Fruit fly (Drosophila melanogaster) whole organism, embryonic: ENCODE data around the gene CG12723.

ENCODE experiments used
- Ada2b ChIP-seq: fragments of 200-800 bp; sonication (Bioruptor generic); IDR thresholded peaks from 2 replicates; pipeline ENCODE4 v1.3.6; 2022; ENCODE audit warnings: missing biosample characterization, missing genetic modification characterization
- Antp ChIP-seq: fragments of 200-800 bp; sonication (Bioruptor generic); optimal IDR thresholded peaks from 3 replicates; lab custom pipeline; 2016; ENCODE audit warnings: missing biosample characterization, missing genetic modification characterization
- Asciz ChIP-seq: fragments of 200-800 bp; sonication (Bioruptor generic); optimal IDR thresholded peaks from 2 replicates; lab custom pipeline; 2017; ENCODE audit warnings: missing biosample characterization, mild to moderate bottlenecking, missing genetic modification characterization, missing genetic modification reagents
- CG12104 ChIP-seq: fragments of 200-800 bp; sonication (Bioruptor generic); optimal IDR thresholded peaks from 3 replicates; lab custom pipeline; 2016; ENCODE audit warnings: missing biosample characterization, missing genetic modification characterization
- CG14667 ChIP-seq: fragments of 200-800 bp; sonication (Bioruptor generic); IDR thresholded peaks from 2 replicates; pipeline ENCODE4 v1.3.6; 2022; ENCODE audit warnings: missing biosample characterization, missing genetic modification characterization
- CG17186 ChIP-seq: fragments of 200-800 bp; sonication (Bioruptor generic); optimal IDR thresholded peaks from 3 replicates; lab custom pipeline; 2017; ENCODE audit warnings: missing biosample characterization, missing genetic modification reagents, missing genetic modification characterization
- CG17912 ChIP-seq: fragments of 200-800 bp; sonication (Bioruptor generic); optimal IDR thresholded peaks from 2 replicates; lab custom pipeline; 2018; ENCODE audit warnings: missing biosample characterization, mild to moderate bottlenecking, missing genetic modification characterization
- CG2889 ChIP-seq: fragments of 200-800 bp; sonication (Bioruptor generic); IDR thresholded peaks from 3 replicates; pipeline ENCODE4 v1.3.6; 2022; ENCODE audit warnings: missing biosample characterization, missing genetic modification characterization
- CG32772 ChIP-seq: fragments of 200-800 bp; sonication (Bioruptor generic); IDR thresholded peaks from 2 replicates; pipeline ENCODE4 v1.3.6; 2022; ENCODE audit warnings: missing biosample characterization, missing genetic modification characterization
- CG4707 ChIP-seq: fragments of 200-800 bp; sonication (Bioruptor generic); optimal IDR thresholded peaks from 2 replicates; lab custom pipeline; 2018; ENCODE audit warnings: missing biosample characterization, mild to moderate bottlenecking, missing genetic modification characterization, moderate library complexity
- CG5245 ChIP-seq: fragments of 200-800 bp; sonication (Bioruptor generic); optimal IDR thresholded peaks from 3 replicates; lab custom pipeline; 2016; ENCODE audit warnings: missing biosample characterization, missing genetic modification characterization
- CG7556 ChIP-seq: fragments of 200-800 bp; sonication (Bioruptor generic); optimal IDR thresholded peaks from 2 replicates; lab custom pipeline; 2017; ENCODE audit warnings: missing biosample characterization, mild to moderate bottlenecking, missing genetic modification characterization
- CG8281 ChIP-seq: fragments of 200-800 bp; sonication (Bioruptor generic); optimal IDR thresholded peaks from 2 replicates; lab custom pipeline; 2018; ENCODE audit warnings: missing biosample characterization, mild to moderate bottlenecking, missing genetic modification characterization, moderate library complexity
- CG9215 ChIP-seq: fragments of 200-800 bp; sonication (Bioruptor generic); IDR thresholded peaks from 2 replicates; pipeline ENCODE4 v1.3.6; 2022; ENCODE audit warnings: missing biosample characterization, missing genetic modification characterization
- Dbx ChIP-seq: fragments of 200-800 bp; sonication (Bioruptor generic); IDR thresholded peaks from 3 replicates; pipeline ENCODE4 v1.3.6; 2022; ENCODE audit warnings: missing biosample characterization, missing genetic modification characterization
- Dref ChIP-seq: fragments of 200-800 bp; sonication (Bioruptor generic); IDR thresholded peaks from 2 replicates; pipeline ENCODE4 v1.3.6; 2022; ENCODE audit warnings: missing biosample characterization, missing genetic modification characterization
- Elba2 ChIP-seq: fragments of 200-800 bp; sonication (Bioruptor generic); optimal IDR thresholded peaks from 3 replicates; lab custom pipeline; 2016; ENCODE audit warnings: missing biosample characterization, missing genetic modification characterization
- HLH54F ChIP-seq: fragments of 200-800 bp; sonication (Bioruptor generic); optimal IDR thresholded peaks from 3 replicates; lab custom pipeline; 2016; ENCODE audit warnings: missing biosample characterization, missing genetic modification characterization
- HmgD ChIP-seq: fragments of 200-800 bp; sonication (Bioruptor generic); optimal IDR thresholded peaks from 3 replicates; lab custom pipeline; 2016; ENCODE audit warnings: missing biosample characterization, missing genetic modification characterization
- Hr51 ChIP-seq, 2 experiments: fragments of 200-800 bp; sonication (Bioruptor generic); optimal IDR thresholded peaks; 2 replicates in 1 of 2; 3 replicates in 1 of 2; lab custom pipeline; 2016 to 2018; ENCODE audit warnings: missing biosample characterization in 2 of 2, missing genetic modification characterization in 2 of 2, mild to moderate bottlenecking in 1 of 2, moderate library complexity in 1 of 2
- Nf-YB ChIP-seq: fragments of 200-800 bp; sonication (Bioruptor generic); optimal IDR thresholded peaks from 3 replicates; lab custom pipeline; 2019; ENCODE audit warnings: missing biosample characterization, mild to moderate bottlenecking, missing genetic modification characterization, moderate library complexity
- Sin3A ChIP-seq: fragments of >200 bp; optimal IDR thresholded peaks from 2 replicates; lab custom pipeline; 2018
- Six4 ChIP-seq: fragments of 200-800 bp; sonication (Bioruptor generic); optimal IDR thresholded peaks from 2 replicates; lab custom pipeline; 2016; ENCODE audit warnings: missing biosample characterization, missing genetic modification characterization
- Spps ChIP-seq: fragments of 200-800 bp; sonication (Bioruptor generic); optimal IDR thresholded peaks from 2 replicates; lab custom pipeline; 2018; ENCODE audit warnings: missing biosample characterization, mild to moderate bottlenecking, missing genetic modification characterization
- cato ChIP-seq: fragments of 200-800 bp; sonication (Bioruptor generic); optimal IDR thresholded peaks from 2 replicates; lab custom pipeline; 2016; ENCODE audit warnings: missing biosample characterization, missing genetic modification characterization, borderline replicate concordance
- chinmo ChIP-seq: fragments of 200-800 bp; sonication (Bioruptor generic); IDR thresholded peaks from 4 replicates; pipeline ENCODE4 v1.3.6; 2022; ENCODE audit warnings: missing biosample characterization, missing genetic modification characterization; ENCODE audit not compliant: partially characterized antibody
- chn ChIP-seq: fragments of 200-800 bp; sonication (Bioruptor generic); optimal IDR thresholded peaks from 2 replicates; lab custom pipeline; 2016; ENCODE audit warnings: missing biosample characterization, missing genetic modification characterization
- corto ChIP-seq: fragments of 200-800 bp; sonication (Bioruptor generic); optimal IDR thresholded peaks from 2 replicates; lab custom pipeline; 2016; ENCODE audit warnings: missing biosample characterization, mild to moderate bottlenecking, missing genetic modification characterization, moderate library complexity
- danr ChIP-seq: fragments of 200-800 bp; sonication (Bioruptor generic); IDR thresholded peaks from 2 replicates; pipeline ENCODE4 v1.3.6; 2022; ENCODE audit warnings: missing biosample characterization, missing genetic modification characterization
- disco-r ChIP-seq: fragments of 200-800 bp; sonication (Bioruptor generic); optimal IDR thresholded peaks from 2 replicates; lab custom pipeline; 2016; ENCODE audit warnings: missing biosample characterization, missing genetic modification characterization
- dm ChIP-seq: fragments of 200-800 bp; sonication (Bioruptor generic); optimal IDR thresholded peaks from 3 replicates; lab custom pipeline; 2016; ENCODE audit warnings: missing biosample characterization, missing genetic modification characterization
- fd102C ChIP-seq: fragments of 200-800 bp; sonication (Bioruptor generic); optimal IDR thresholded peaks from 2 replicates; lab custom pipeline; 2018; ENCODE audit warnings: missing biosample characterization, mild to moderate bottlenecking, missing genetic modification characterization, moderate library complexity
- fd3F ChIP-seq: fragments of 200-800 bp; sonication (Bioruptor generic); optimal IDR thresholded peaks from 2 replicates; lab custom pipeline; 2018; ENCODE audit warnings: missing biosample characterization, mild to moderate bottlenecking, missing genetic modification characterization, moderate library complexity
- gce ChIP-seq: fragments of 200-800 bp; sonication (Bioruptor generic); IDR thresholded peaks from 3 replicates; pipeline ENCODE4 v1.3.6; 2022; ENCODE audit warnings: missing biosample characterization, missing genetic modification characterization
- h ChIP-seq: fragments of >200 bp; optimal IDR thresholded peaks from 2 replicates; lab custom pipeline; 2017
- ken ChIP-seq: fragments of 200-800 bp; sonication (Bioruptor generic); IDR thresholded peaks from 3 replicates; pipeline ENCODE4 v1.3.6; 2022; ENCODE audit warnings: missing biosample characterization, missing genetic modification characterization
- lilli ChIP-seq: fragments of 200-800 bp; sonication (Bioruptor generic); optimal IDR thresholded peaks from 3 replicates; lab custom pipeline; 2016; ENCODE audit warnings: missing biosample characterization, missing genetic modification characterization
- lov ChIP-seq, 2 experiments: fragments of 200-800 bp in 1 of 2; fragments of >200 bp in 1 of 2; sonication (Bioruptor generic) in 1 of 2; IDR thresholded peaks in 1 of 2; optimal IDR thresholded peaks in 1 of 2; 2 replicates in 1 of 2; 3 replicates in 1 of 2; pipeline versions ENCODE4 v1.3.6 to Lab custom; 2017 to 2022; ENCODE audit warnings: missing biosample characterization in 1 of 2, missing genetic modification characterization in 1 of 2
- luna ChIP-seq: fragments of 200-800 bp; sonication (Bioruptor generic); optimal IDR thresholded peaks from 2 replicates; lab custom pipeline; 2016; ENCODE audit warnings: missing biosample characterization, missing genetic modification characterization
- maf-S ChIP-seq: fragments of 200-800 bp; sonication (Bioruptor generic); optimal IDR thresholded peaks from 2 replicates; lab custom pipeline; 2016; ENCODE audit warnings: missing biosample characterization, missing genetic modification characterization
- pfk ChIP-seq: fragments of 200-800 bp; sonication (Bioruptor generic); optimal IDR thresholded peaks from 2 replicates; lab custom pipeline; 2018; ENCODE audit warnings: missing biosample characterization, mild to moderate bottlenecking, missing genetic modification characterization, moderate library complexity
- pnt ChIP-seq: fragments of 200-800 bp; sonication (Bioruptor generic); optimal IDR thresholded peaks from 3 replicates; lab custom pipeline; 2016; ENCODE audit warnings: missing biosample characterization, missing genetic modification characterization
- seq ChIP-seq: fragments of 200-800 bp; sonication (Bioruptor generic); IDR thresholded peaks from 2 replicates; pipeline ENCODE4 v1.3.6; 2022; ENCODE audit warnings: missing biosample characterization, missing genetic modification characterization
- slbo ChIP-seq: fragments of 200-800 bp; sonication (Bioruptor generic); IDR thresholded peaks from 2 replicates; pipeline ENCODE4 v1.3.6; 2022; ENCODE audit warnings: missing biosample characterization, missing genetic modification characterization
- zen2 ChIP-seq: fragments of 200-800 bp; sonication (Bioruptor generic); IDR thresholded peaks from 3 replicates; pipeline ENCODE4 v1.3.6; 2022; ENCODE audit warnings: missing biosample characterization, missing genetic modification characterization; ENCODE audit not compliant: partially characterized antibody

CG12723 gene

DNA sequence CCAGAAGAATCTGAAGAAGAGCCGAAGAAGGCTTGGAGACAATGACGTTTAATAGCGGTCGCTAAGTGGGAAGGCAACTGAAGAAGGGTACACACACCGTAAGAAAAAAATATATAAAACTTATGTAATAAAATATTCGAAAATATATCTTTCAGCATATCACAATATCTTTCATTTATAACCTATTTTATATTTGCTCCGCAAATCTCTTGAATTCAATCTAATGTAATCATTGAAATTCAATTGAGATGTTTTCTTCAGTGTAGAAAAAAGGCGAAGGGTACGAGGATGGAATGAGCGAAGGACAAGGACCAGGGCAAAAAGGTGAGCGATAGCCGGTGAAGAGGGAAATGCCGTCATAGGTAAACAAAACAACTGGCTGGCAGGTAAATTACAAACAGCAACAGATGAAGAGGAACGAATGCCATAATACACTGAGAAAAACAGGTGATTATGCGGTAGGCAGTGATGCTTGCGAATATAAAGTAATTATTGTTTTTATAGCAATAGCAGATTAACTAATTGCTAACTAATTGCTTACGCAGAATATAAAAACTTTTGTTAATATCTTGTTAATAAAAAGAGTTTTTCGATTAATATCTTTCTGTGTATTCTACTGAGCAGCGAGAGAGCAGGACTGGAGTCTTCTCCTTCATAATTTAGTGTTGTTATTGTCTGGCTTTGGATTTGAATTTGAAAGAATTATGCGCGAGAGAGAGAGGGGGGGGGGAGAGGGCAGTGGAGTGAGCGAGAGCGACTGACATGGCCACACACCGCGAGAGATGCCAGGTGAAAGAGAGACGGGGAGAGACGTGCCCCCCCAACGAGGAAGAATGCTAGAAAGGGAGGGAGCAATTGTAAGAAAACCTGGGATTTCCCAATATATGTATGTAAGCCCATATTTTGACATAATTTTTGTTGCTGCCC is 42.4 kb upstream of the CG12723 start (continued):
- TF ChIP-seq CG8281 (peak; percentile 56), danr (GFP tag; lab: Robert Waterston, UW) (peak; percentile 65; the same call in 1 of the 2 replicates), slbo (peak; percentile 78)

DNA sequence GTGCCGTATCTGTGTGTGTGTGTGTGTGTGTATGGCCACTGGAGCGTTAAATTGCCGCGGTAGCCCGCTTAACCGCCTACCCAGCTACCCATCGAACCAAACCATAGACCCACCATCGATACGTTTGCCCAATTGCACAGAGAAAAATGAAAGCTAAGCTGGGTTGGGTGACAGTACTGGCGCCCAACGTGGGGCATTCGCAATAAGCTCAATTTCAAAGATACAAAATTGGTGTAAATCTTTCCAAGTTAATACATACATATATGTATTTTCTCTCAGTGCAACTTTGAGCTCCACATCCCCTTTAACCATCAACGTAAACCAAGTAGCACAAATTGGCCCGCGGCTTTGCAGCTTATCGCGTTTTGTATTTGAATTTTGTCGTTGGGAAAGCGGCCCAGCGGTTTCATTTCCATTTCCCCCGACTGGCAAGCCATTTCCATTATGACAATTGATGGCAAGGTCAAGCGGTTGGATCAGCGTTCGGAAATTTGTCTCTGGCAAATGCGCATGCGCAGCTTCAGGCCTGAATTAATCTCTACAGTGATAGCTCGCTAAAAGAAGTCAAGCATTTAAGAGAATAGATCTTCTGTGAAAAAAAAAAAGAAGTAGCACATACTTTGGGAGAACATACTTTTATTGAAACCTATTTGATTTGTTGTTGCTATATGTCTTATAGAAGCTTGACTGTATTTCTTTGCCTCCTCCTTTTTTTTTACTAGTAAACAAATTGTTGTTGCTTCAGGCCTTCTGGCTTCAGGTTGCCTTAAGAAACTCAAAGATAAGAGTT is 40.9 kb upstream of the CG12723 start:
- peak; percentile 50; the same call in 1 of the 2 replicates for TF ChIP-seq CG9215 (GFP tag; lab: Robert Waterston, UW)
- TF ChIP-seq Spps (tag; lab: Kevin White, UChicago), result no peak
- TF ChIP-seq CG7556 (GFP tag; lab: Kevin White, UChicago), result peak; percentile 75
- peak; percentile 68; the same call in 2 of the 3 replicates for TF ChIP-seq CG2889 (GFP tag; lab: Robert Waterston, UW)
- no peak for TF ChIP-seq corto (GFP tag; lab: Kevin White, UChicago)
- TF ChIP-seq seq (GFP tag; lab: Robert Waterston, UW), result peak; percentile 68
- TF ChIP-seq CG4707, result no peak
- peak; percentile 79 for TF ChIP-seq CG32772 (GFP tag; lab: Robert Waterston, UW)
- TF ChIP-seq pfk (GFP tag; lab: Kevin White, UChicago), result no peak
- TF ChIP-seq HLH54F (GFP tag; lab: Kevin White, UChicago), result peak; percentile 51
- peak; percentile 64 for TF ChIP-seq CG5245 (GFP tag; lab: Kevin White, UChicago)
- peak; percentile 24 for TF ChIP-seq cato (GFP tag; lab: Kevin White, UChicago)
- peak; percentile 88; the same call in 2 of the 3 replicates for TF ChIP-seq gce (GFP tag; lab: Robert Waterston, UW)
- TF ChIP-seq fd3F (GFP tag; lab: Kevin White, UChicago), result peak; percentile 46
- peak; percentile 70 for TF ChIP-seq pnt
- no peak for TF ChIP-seq h (lab: Kevin White, UChicago)
- TF ChIP-seq CG17912, result peak; percentile 16
- TF ChIP-seq Ada2b, result peak; percentile 84
- TF ChIP-seq Sin3A (lab: Kevin White, UChicago), result no peak
- TF ChIP-seq CG17186 (GFP tag; lab: Kevin White, UChicago), result peak; percentile 8
- TF ChIP-seq zen2 (GFP tag; lab: Robert Waterston, UW), result no peak
- no peak for TF ChIP-seq HmgD (GFP tag; lab: Kevin White, UChicago)
- peak; percentile 46 for TF ChIP-seq disco-r (GFP tag; lab: Kevin White, UChicago)
- peak; percentile 76 for TF ChIP-seq CG14667
- TF ChIP-seq Nf-YB (GFP tag; lab: Kevin White, UChicago), result peak; percentile 4
- TF ChIP-seq Dbx (GFP tag; lab: Robert Waterston, UW), result peak; percentile 52; the same call in 1 of the 3 replicates
- TF ChIP-seq Dref, result no peak
- TF ChIP-seq CG12104, result peak; percentile 18
- no peak for TF ChIP-seq fd102C (GFP tag; lab: Kevin White, UChicago)
- peak; percentile 47 for TF ChIP-seq maf-S (GFP tag; lab: Kevin White, UChicago)
- peak; percentile 39 for TF ChIP-seq Six4 (GFP tag; lab: Kevin White, UChicago)
- no peak for TF ChIP-seq lov (optimal IDR thresholded peaks at IDR 0.05; lab: Kevin White, UChicago)
- TF ChIP-seq lov (GFP tag; IDR thresholded peaks at IDR 0.05; lab: Robert Waterston, UW), result 0 out of 3 replicates have a peak, but pooled peaks have one; percentile 66
- TF ChIP-seq Asciz (GFP tag; lab: Kevin White, UChicago), result peak; percentile 67
- TF ChIP-seq Elba2, result no peak
- peak; percentile 82 for TF ChIP-seq ken
- TF ChIP-seq Hr51 (GFP tag; optimal IDR thresholded peaks at IDR 0.05; lab: Kevin White, UChicago), result peak; percentile 49 to 77
- peak; percentile 44 for TF ChIP-seq chn (GFP tag; lab: Kevin White, UChicago)
- TF ChIP-seq luna (GFP tag; lab: Kevin White, UChicago), result no peak
- TF ChIP-seq lilli, result peak; percentile 63
- TF ChIP-seq Antp (GFP tag; lab: Kevin White, UChicago), result peak; percentile 76
- peak; percentile 44 for TF ChIP-seq dm
- TF ChIP-seq chinmo (GFP tag; lab: Robert Waterston, UW), result 0 out of 4 replicates have a peak, but pooled peaks have one; percentile 53
